Worm (Caenorhabditis elegans) whole organism, young adult: ENCODE data around the gene srh-207.

ENCODE experiments used
- B0261.1 ChIP-seq: sonication (generic microtip); optimal IDR thresholded peaks from 2 replicates; lab custom pipeline; 2016; ENCODE audit warnings: mild to moderate bottlenecking, missing genetic modification characterization, moderate library complexity, missing compliant biosample characterization
- D2030.7 ChIP-seq: fragments of 200-800 bp; sonication (Bioruptor generic); IDR thresholded peaks from 2 replicates; pipeline ENCODE4 v1.3.6; 2022; ENCODE audit warnings: missing genetic modification reagents, missing genetic modification characterization, missing compliant biosample characterization
- F37B4.10 ChIP-seq: fragments of 200-800 bp; sonication (Bioruptor generic); IDR thresholded peaks from 2 replicates; pipeline ENCODE4 v1.3.6; 2022; ENCODE audit warnings: missing genetic modification characterization, missing compliant biosample characterization
- F49E8.2 ChIP-seq: sonication (generic microtip); optimal IDR thresholded peaks from 3 replicates; lab custom pipeline; 2017; ENCODE audit warnings: missing genetic modification characterization, mild to moderate bottlenecking, missing compliant biosample characterization, antibody characterized with exemption, moderate library complexity; ENCODE audit not compliant: insufficient read depth
- F52B5.7 ChIP-seq: sonication (generic microtip); optimal IDR thresholded peaks from 2 replicates; lab custom pipeline; 2016; ENCODE audit warnings: mild to moderate bottlenecking, missing genetic modification characterization, missing compliant biosample characterization
- K12H6.12 ChIP-seq: fragments of 200-800 bp; sonication (Bioruptor generic); optimal IDR thresholded peaks from 2 replicates; lab custom pipeline; 2018; ENCODE audit warnings: mild to moderate bottlenecking, missing genetic modification characterization, missing compliant biosample characterization
- T07F8.4 ChIP-seq: sonication (generic microtip); optimal IDR thresholded peaks from 2 replicates; lab custom pipeline; 2016; ENCODE audit warnings: mild to moderate bottlenecking, missing genetic modification characterization, moderate library complexity, missing compliant biosample characterization
- T26A5.8 ChIP-seq: sonication (generic microtip); optimal IDR thresholded peaks from 2 replicates; lab custom pipeline; 2016; ENCODE audit warnings: missing genetic modification characterization, missing compliant biosample characterization
- Y53F4B.3 ChIP-seq: fragments of 200-800 bp; sonication (Bioruptor generic); IDR thresholded peaks from 2 replicates; pipeline ENCODE4 v1.3.6; 2022; ENCODE audit warnings: missing genetic modification reagents, missing genetic modification characterization, missing compliant biosample characterization
- Y53G8AR.9 ChIP-seq: fragments of 200-800 bp; sonication (Bioruptor generic); conservative IDR thresholded peaks from 2 replicates; pipeline ENCODE4 v1.3.6; 2022; ENCODE audit warnings: missing genetic modification reagents, missing genetic modification characterization, missing compliant biosample characterization
- Y56A3A.18 ChIP-seq: fragments of 200-800 bp; sonication (Bioruptor generic); IDR thresholded peaks from 2 replicates; pipeline ENCODE4 v1.3.6; 2022; ENCODE audit warnings: missing genetic modification reagents, missing genetic modification characterization, missing compliant biosample characterization
- attf-5 ChIP-seq: fragments of 200-800 bp; sonication (Bioruptor generic); optimal IDR thresholded peaks from 2 replicates; lab custom pipeline; 2018; ENCODE audit warnings: mild to moderate bottlenecking, missing genetic modification characterization, missing compliant biosample characterization
- cebp-1 ChIP-seq, 2 experiments: fragments of 200-800 bp in 1 of 2; sonication (Bioruptor generic) in 1 of 2; sonication (generic microtip) in 1 of 2; IDR thresholded peaks in 1 of 2; optimal IDR thresholded peaks in 1 of 2; 2 replicates each; pipeline versions ENCODE4 v1.3.6 to Lab custom; 2017 to 2022; ENCODE audit warnings: missing compliant biosample characterization in 2 of 2, missing genetic modification characterization in 2 of 2, mild to moderate bottlenecking in 1 of 2, missing genetic modification reagents in 1 of 2, moderate library complexity in 1 of 2
- cebp-2 ChIP-seq: fragments of 200-800 bp; sonication (Bioruptor generic); IDR thresholded peaks from 2 replicates; pipeline ENCODE4 v1.3.6; 2022; ENCODE audit warnings: missing genetic modification characterization, missing compliant biosample characterization
- ceh-27 ChIP-seq: fragments of 200-800 bp; sonication (Bioruptor generic); optimal IDR thresholded peaks from 2 replicates; lab custom pipeline; 2018; ENCODE audit warnings: mild to moderate bottlenecking, missing genetic modification characterization, moderate library complexity, missing compliant biosample characterization
- die-1 ChIP-seq: sonication (generic microtip); optimal IDR thresholded peaks from 2 replicates; lab custom pipeline; 2016; ENCODE audit warnings: missing genotype, mild to moderate bottlenecking, missing genetic modification characterization, missing compliant biosample characterization
- egl-18 ChIP-seq: fragments of 200-800 bp; sonication (Bioruptor generic); IDR thresholded peaks from 2 replicates; pipeline ENCODE4 v1.3.6; 2022; ENCODE audit warnings: missing genetic modification reagents, missing genetic modification characterization, missing compliant biosample characterization
- hlh-12 ChIP-seq: sonication (generic microtip); optimal IDR thresholded peaks from 2 replicates; lab custom pipeline; 2016; ENCODE audit warnings: missing genetic modification characterization, missing compliant biosample characterization
- hmg-1.2 ChIP-seq: fragments of 200-800 bp; sonication (Bioruptor generic); IDR thresholded peaks from 2 replicates; pipeline ENCODE4 v1.3.6; 2022; ENCODE audit warnings: missing genetic modification reagents, missing genetic modification characterization, missing compliant biosample characterization
- lag-1 ChIP-seq: fragments of 200-800 bp; sonication (Bioruptor generic); IDR thresholded peaks from 2 replicates; pipeline ENCODE4 v1.3.6; 2022; ENCODE audit warnings: missing genetic modification reagents, missing genetic modification characterization, missing compliant biosample characterization
- let-607 ChIP-seq, 2 experiments: fragments of 200-800 bp in 1 of 2; sonication (Bioruptor generic) in 1 of 2; sonication (generic microtip) in 1 of 2; optimal IDR thresholded peaks; 2 replicates each; lab custom pipeline; 2016 to 2018; ENCODE audit warnings: mild to moderate bottlenecking in 2 of 2, missing compliant biosample characterization in 2 of 2, missing genetic modification characterization in 2 of 2, moderate library complexity in 2 of 2, missing genotype in 1 of 2
- lin-26 ChIP-seq: fragments of 200-800 bp; sonication (Bioruptor generic); IDR thresholded peaks from 2 replicates; pipeline ENCODE4 v1.3.6; 2022; ENCODE audit warnings: missing genetic modification reagents, missing genetic modification characterization, missing compliant biosample characterization
- lin-54 ChIP-seq: fragments of 200-800 bp; sonication (Bioruptor generic); optimal IDR thresholded peaks from 2 replicates; lab custom pipeline; 2018; ENCODE audit warnings: mild to moderate bottlenecking, missing genetic modification characterization, missing compliant biosample characterization
- lsl-1 ChIP-seq: fragments of 200-800 bp; sonication (Bioruptor generic); optimal IDR thresholded peaks from 2 replicates; lab custom pipeline; 2018; ENCODE audit warnings: mild to moderate bottlenecking, missing genetic modification characterization, moderate library complexity, missing compliant biosample characterization
- madf-10 ChIP-seq: sonication (generic microtip); optimal IDR thresholded peaks from 2 replicates; lab custom pipeline; 2016; ENCODE audit warnings: mild to moderate bottlenecking, missing genetic modification characterization, missing compliant biosample characterization
- madf-8 ChIP-seq: fragments of 200-800 bp; sonication (Bioruptor generic); conservative IDR thresholded peaks from 2 replicates; pipeline ENCODE4 v1.3.6; 2022; ENCODE audit warnings: missing genetic modification reagents, missing genetic modification characterization, missing compliant biosample characterization
- mxl-1 ChIP-seq: sonication (generic microtip); optimal IDR thresholded peaks from 2 replicates; lab custom pipeline; 2016; ENCODE audit warnings: missing genetic modification characterization, missing compliant biosample characterization
- nhr-27 ChIP-seq: fragments of 200-800 bp; sonication (Bioruptor generic); optimal IDR thresholded peaks from 2 replicates; lab custom pipeline; 2018; ENCODE audit warnings: mild to moderate bottlenecking, missing genetic modification characterization, moderate library complexity, missing compliant biosample characterization
- nhr-90 ChIP-seq: sonication (generic microtip); optimal IDR thresholded peaks from 2 replicates; lab custom pipeline; 2016; ENCODE audit warnings: missing genotype, mild to moderate bottlenecking, missing genetic modification characterization, missing compliant biosample characterization
- pha-4 ChIP-seq: fragments of 150-350 bp; sonication (generic microtip); optimal IDR thresholded peaks from 2 replicates; lab custom pipeline; 2014; ENCODE audit warnings: missing biosample characterization, missing genetic modification reagents, missing genetic modification characterization
- rcor-1 ChIP-seq: fragments of 200-800 bp; sonication (Bioruptor generic); IDR thresholded peaks from 2 replicates; pipeline ENCODE4 v1.3.6; 2022; ENCODE audit warnings: missing genetic modification reagents, missing genetic modification characterization, missing compliant biosample characterization
- rec-8 ChIP-seq, 2 experiments: sonication (generic microtip); optimal IDR thresholded peaks; 2 replicates each; lab custom pipeline; 2016; ENCODE audit warnings: mild to moderate bottlenecking in 2 of 2, missing genetic modification characterization in 2 of 2, missing genetic modification reagents in 2 of 2, missing genotype in 2 of 2, missing biosample characterization in 1 of 2, missing compliant biosample characterization in 1 of 2, moderate library complexity in 1 of 2
- rpc-1 ChIP-seq, 2 experiments: fragments of 150-350 bp in 1 of 2; sonication (generic microtip) in 1 of 2; optimal IDR thresholded peaks; 2 replicates each; lab custom pipeline; 2014 to 2018; ENCODE audit warnings: missing biosample characterization in 1 of 2, missing genetic modification characterization in 1 of 2, missing genetic modification reagents in 1 of 2, missing genotype in 1 of 2
- sea-2 ChIP-seq: fragments of 200-800 bp; sonication (Bioruptor generic); IDR thresholded peaks from 2 replicates; pipeline ENCODE4 v1.3.6; 2022; ENCODE audit warnings: missing genetic modification characterization, missing compliant biosample characterization
- snpc-1.1 ChIP-seq: sonication (generic microtip); optimal IDR thresholded peaks from 2 replicates; lab custom pipeline; 2017; ENCODE audit warnings: missing genetic modification characterization, mild to moderate bottlenecking, missing compliant biosample characterization, antibody characterized with exemption, moderate library complexity, missing genotype, missing genetic modification reagents; ENCODE audit not compliant: insufficient read depth
- snpc-4 ChIP-seq, 5 experiments: fragments of 150-350 bp in 1 of 5; sonication (generic microtip) in 4 of 5; optimal IDR thresholded peaks; 2 replicates each; lab custom pipeline; 2014 to 2018; ENCODE audit warnings: missing genetic modification characterization in 5 of 5, missing biosample characterization in 3 of 5, antibody characterized with exemption in 2 of 5, mild to moderate bottlenecking in 2 of 5, missing compliant biosample characterization in 2 of 5, missing genotype in 2 of 5, moderate library complexity in 2 of 5, missing genetic modification reagents in 1 of 5
- tbp1 ChIP-seq: fragments of 200-800 bp; sonication (Bioruptor generic); optimal IDR thresholded peaks from 2 replicates; lab custom pipeline; 2018; ENCODE audit warnings: mild to moderate bottlenecking, missing genetic modification characterization, missing compliant biosample characterization
- tlf-1 ChIP-seq: fragments of 200-800 bp; sonication (Bioruptor generic); optimal IDR thresholded peaks from 2 replicates; lab custom pipeline; 2018; ENCODE audit warnings: mild to moderate bottlenecking, missing genetic modification characterization, missing compliant biosample characterization
- unc-62 ChIP-seq: fragments of 150-350 bp; optimal IDR thresholded peaks from 2 replicates; lab custom pipeline; 2014; ENCODE audit warnings: missing biosample characterization, missing genetic modification reagents, missing genetic modification characterization
- ztf-18 ChIP-seq: sonication (generic microtip); optimal IDR thresholded peaks from 2 replicates; lab custom pipeline; 2016; ENCODE audit warnings: missing genotype, mild to moderate bottlenecking, missing genetic modification characterization, missing compliant biosample characterization
- ztf-25 ChIP-seq: fragments of 200-800 bp; sonication (Bioruptor generic); IDR thresholded peaks from 2 replicates; pipeline ENCODE4 v1.3.6; 2022; ENCODE audit warnings: missing genetic modification reagents, missing genetic modification characterization, missing compliant biosample characterization
- ztf-28 ChIP-seq: fragments of 200-800 bp; sonication (Bioruptor generic); IDR thresholded peaks from 2 replicates; pipeline ENCODE4 v1.3.6; 2022; ENCODE audit warnings: missing genetic modification reagents, missing genetic modification characterization, missing compliant biosample characterization

srh-207 gene

DNA sequence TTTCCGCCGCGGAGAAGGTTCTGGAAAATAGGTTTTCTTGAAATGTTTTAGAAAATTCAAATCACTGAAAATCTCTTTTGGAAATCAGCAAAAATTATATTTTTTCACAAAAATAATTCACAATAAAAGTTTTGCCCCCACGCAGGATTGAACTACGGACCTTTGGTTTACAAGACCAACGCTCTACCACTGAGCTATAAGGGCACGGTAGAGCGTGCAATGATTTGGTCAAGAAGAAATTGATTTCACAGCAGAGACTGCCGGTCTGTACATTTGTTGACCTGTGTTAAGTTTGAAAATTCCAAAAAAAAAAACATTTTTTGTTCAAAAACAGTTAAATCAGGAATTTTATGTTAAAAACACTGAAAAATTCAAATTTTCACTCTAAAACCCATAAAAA is 2.3 kb upstream of the srh-207 start (continued):
- TF ChIP-seq hlh-12 (tag; lab: Kevin White, UChicago), result peak; percentile 11
- no peak for TF ChIP-seq sea-2 (GFP tag; lab: Robert Waterston, UW)
- TF ChIP-seq B0261.1, result peak; percentile 85
- peak; percentile 52 for TF ChIP-seq nhr-90
- peak; percentile 82 for TF ChIP-seq rpc-1 (optimal IDR thresholded peaks at IDR 0.05; lab: Kevin White, UChicago)
- TF ChIP-seq rpc-1 (tag; optimal IDR thresholded peaks at IDR 0.05; lab: Kevin White, UChicago), result peak; percentile 94
- TF ChIP-seq ztf-28, result no peak
- TF ChIP-seq F52B5.7, result no peak
- TF ChIP-seq let-607 (tag; optimal IDR thresholded peaks at IDR 0.05; lab: Kevin White, UChicago), result no peak
- TF ChIP-seq attf-5 (GFP tag; lab: Kevin White, UChicago), result peak; percentile 5
- TF ChIP-seq rcor-1 (GFP tag; lab: Robert Waterston, UW), result peak; percentile 28; the same call in 1 of the 2 replicates
- peak; percentile 25 for TF ChIP-seq T26A5.8 (tag; lab: Kevin White, UChicago)
- TF ChIP-seq hmg-1.2, result peak; percentile 64
- TF ChIP-seq tlf-1 (GFP tag; lab: Kevin White, UChicago), result no peak
- TF ChIP-seq Y53G8AR.9 (GFP tag; lab: Robert Waterston, UW), result peak; percentile 38; the same call in 1 of the 2 replicates
- no peak for TF ChIP-seq lag-1
- no peak for TF ChIP-seq cebp-1 (GFP tag; IDR thresholded peaks at IDR 0.05; lab: Robert Waterston, UW)
- TF ChIP-seq cebp-1 (tag; optimal IDR thresholded peaks at IDR 0.05; lab: Kevin White, UChicago), result peak; percentile 47
- TF ChIP-seq snpc-1.1 (tag; lab: Kevin White, UChicago), result peak; percentile 44
- peak; percentile 77; the same call in 1 of the 2 replicates for TF ChIP-seq Y56A3A.18 (GFP tag; lab: Robert Waterston, UW)
- TF ChIP-seq D2030.7, result 0 out of 2 replicates have a peak, but pooled peaks have one; percentile 26
- TF ChIP-seq tbp1 (GFP tag; lab: Kevin White, UChicago), result peak; percentile 92
- no peak for TF ChIP-seq nhr-27 (tag; lab: Kevin White, UChicago)
- TF ChIP-seq snpc-4 (GFP tag; optimal IDR thresholded peaks at IDR 0.05; lab: Kevin White, UChicago), result peak; percentile 60
- peak in 2 of 4 experiments; percentile 18 to 74 for TF ChIP-seq snpc-4 (tag; optimal IDR thresholded peaks at IDR 0.05; lab: Kevin White, UChicago)
- peak; percentile 50 for TF ChIP-seq F49E8.2
- no peak for TF ChIP-seq ceh-27 (GFP tag; lab: Kevin White, UChicago)
- no peak for TF ChIP-seq cebp-2 (GFP tag; lab: Robert Waterston, UW)
- TF ChIP-seq Y53F4B.3 (GFP tag; lab: Robert Waterston, UW), result no peak; the same call in 1 of the 2 replicates
- no peak for TF ChIP-seq F37B4.10 (GFP tag; lab: Robert Waterston, UW)
- TF ChIP-seq madf-10 (tag; lab: Kevin White, UChicago), result peak; percentile 9
- no peak for TF ChIP-seq egl-18 (GFP tag; lab: Robert Waterston, UW)
- TF ChIP-seq ztf-25 (GFP tag; lab: Robert Waterston, UW), result peak; percentile 81; the same call in 1 of the 2 replicates
- TF ChIP-seq madf-8 (GFP tag; lab: Robert Waterston, UW), result no peak
- TF ChIP-seq lin-54 (GFP tag; lab: Kevin White, UChicago), result peak; percentile 19
- TF ChIP-seq unc-62 (GFP tag; lab: Kevin White, UChicago), result no peak
- peak; percentile 70 for TF ChIP-seq mxl-1 (tag; lab: Kevin White, UChicago)
- TF ChIP-seq ztf-18 (tag; lab: Kevin White, UChicago), result peak; percentile 66
- peak; percentile 1 for TF ChIP-seq T07F8.4 (tag; lab: Kevin White, UChicago)
- TF ChIP-seq pha-4 (tag; lab: Kevin White, UChicago), result no peak
- peak; percentile 79 for TF ChIP-seq lin-26
- peak; percentile 67 for TF ChIP-seq die-1
- peak; percentile 3 for TF ChIP-seq lsl-1 (GFP tag; lab: Kevin White, UChicago)
- TF ChIP-seq rec-8 (tag; optimal IDR thresholded peaks at IDR 0.05; lab: Kevin White, UChicago), result peak in 1 of 2 experiments; percentile 33
- no peak for TF ChIP-seq K12H6.12 (tag; lab: Kevin White, UChicago)
- TF ChIP-seq, all 124 proteins: peak for 40
